Worm (Caenorhabditis elegans) whole organism, midembryonic: Measurements from ENCODE around the gene C43F9.4.

Experiments used
- T22C8.4 ChIP-seq: fragments of 200-800 bp; sonication (Bioruptor generic); IDR thresholded peaks from 2 replicates; pipeline ENCODE4 v1.3.6; 2022; ENCODE audit warnings: missing genetic modification characterization, missing compliant biosample characterization
- flt-1 ChIP-seq: fragments of 200-800 bp; sonication (Bioruptor generic); IDR thresholded peaks from 2 replicates; pipeline ENCODE4 v1.3.6; 2022; ENCODE audit warnings: missing genetic modification characterization, missing compliant biosample characterization
- klf-2 ChIP-seq: fragments of 200-800 bp; sonication (Bioruptor generic); conservative IDR thresholded peaks from 2 replicates; pipeline ENCODE4 v1.3.6; 2022; ENCODE audit warnings: missing genetic modification reagents, missing genetic modification characterization, missing compliant biosample characterization
- med-1 ChIP-seq: sonication (generic microtip); optimal IDR thresholded peaks from 2 replicates; lab custom pipeline; 2017; ENCODE audit warnings: missing genetic modification characterization, mild to moderate bottlenecking, missing compliant biosample characterization, antibody characterized with exemption, missing genetic modification reagents; ENCODE audit not compliant: insufficient read depth

DNA sequence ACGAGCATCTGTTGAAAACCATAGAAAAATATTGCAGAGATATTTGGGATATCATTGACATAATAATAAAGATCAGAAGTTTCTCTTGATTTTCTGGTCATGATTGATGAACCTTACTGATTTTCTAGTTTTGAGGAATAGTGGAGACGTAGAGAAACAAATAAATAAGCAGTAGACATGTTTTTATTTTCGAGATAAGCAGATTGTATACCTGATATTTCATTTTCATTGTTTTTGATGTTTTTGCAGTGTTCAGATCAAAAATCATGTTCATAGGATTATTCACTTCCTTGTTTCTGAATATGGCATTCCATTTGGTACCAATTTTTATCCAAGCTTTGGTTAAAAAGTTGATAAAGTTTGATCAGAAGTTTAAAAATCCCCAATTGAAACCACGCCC lies 50.4 kb downstream of the C43F9.4 start, which contains the start of gene T07G12.4:
- TF ChIP-seq klf-2 (GFP tag; lab: Robert Waterston, UW) (no peak), flt-1 (GFP tag; lab: Robert Waterston, UW) (no peak), med-1 (GFP tag; lab: Kevin White, UChicago) (no peak), T22C8.4 (no peak)
